Worm (Caenorhabditis elegans) whole organism, L2 larva: Measurements from ENCODE around the gene C47E12.9.

Experiments used
- lsy-2 ChIP-seq, 2 experiments: fragments of 150-350 bp in 1 of 2; sonication (generic microtip) in 1 of 2; optimal IDR thresholded peaks; 2 replicates each; lab custom pipeline; 2014 to 2017; ENCODE audit warnings: missing biosample characterization in 2 of 2, missing genetic modification characterization in 2 of 2
- nhr-11 ChIP-seq: fragments of 150-350 bp; optimal IDR thresholded peaks from 2 replicates; lab custom pipeline; 2014; ENCODE audit warnings: missing biosample characterization, missing genetic modification characterization

ce11 chrIV:9977602-9978172 lies 3.2 kb downstream of the C47E12.9 start, which contains the start of gene dhp-2:
- TF ChIP-seq nhr-11 (tag; lab: Kevin White, UChicago) = no peak
- TF ChIP-seq lsy-2 (tag; optimal IDR thresholded peaks at IDR 0.05; lab: Kevin White, UChicago) = no peak
